Worm (Caenorhabditis elegans): Measurements from ENCODE around the gene str-71.
A peak's percentile ranks its signal among the peaks of the same experiment; 100 is the strongest.

Gene str-71

DNA sequence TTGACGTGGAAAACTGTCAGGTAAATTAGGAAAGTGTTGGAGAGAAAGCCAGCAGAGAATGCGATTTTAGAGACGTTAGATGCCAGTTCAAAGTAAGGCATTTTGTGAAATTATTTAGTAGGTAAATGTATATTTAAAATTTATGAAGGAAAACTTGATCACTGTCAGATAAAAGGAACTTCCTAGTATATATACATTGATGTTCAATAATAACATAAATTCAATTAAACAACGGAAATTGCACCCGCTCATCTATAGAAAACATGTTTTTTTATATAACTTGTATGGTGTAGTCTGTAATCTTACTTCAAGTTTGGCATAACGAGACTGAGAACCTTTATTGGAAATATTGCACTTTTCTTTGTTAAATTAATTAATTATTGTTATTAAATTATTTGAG is at the start of gene str-71:
Gene str-71, minus strand, starts transcription at position 101 of the 400 bp plus-strand sequence.
- no peak for TF ChIP-seq cey-2 (tag; optimal IDR thresholded peaks at IDR 0.05; ENCODE audit: borderline replicate concordance, insufficient read depth)
- no peak for TF ChIP-seq zag-1 (tag; optimal IDR thresholded peaks at IDR 0.05)
- TF ChIP-seq nhr-25 (tag; optimal IDR thresholded peaks at IDR 0.05; ENCODE audit: borderline replicate concordance, insufficient read depth): no peak
- no peak for TF ChIP-seq daf-19 (GFP tag; conservative IDR thresholded peaks at IDR 0.05)
- TF ChIP-seq zip-2 (tag; optimal IDR thresholded peaks at IDR 0.05): no peak
- no peak for TF ChIP-seq mxl-3 (GFP tag; optimal IDR thresholded peaks at IDR 0.05)
- no peak for TF ChIP-seq ceh-28 (tag; optimal IDR thresholded peaks at IDR 0.05)
- peak; percentile 83 for TF ChIP-seq aha-1 (tag)
- no peak for TF ChIP-seq R02D3.7 (tag; optimal IDR thresholded peaks at IDR 0.05)

DNA sequence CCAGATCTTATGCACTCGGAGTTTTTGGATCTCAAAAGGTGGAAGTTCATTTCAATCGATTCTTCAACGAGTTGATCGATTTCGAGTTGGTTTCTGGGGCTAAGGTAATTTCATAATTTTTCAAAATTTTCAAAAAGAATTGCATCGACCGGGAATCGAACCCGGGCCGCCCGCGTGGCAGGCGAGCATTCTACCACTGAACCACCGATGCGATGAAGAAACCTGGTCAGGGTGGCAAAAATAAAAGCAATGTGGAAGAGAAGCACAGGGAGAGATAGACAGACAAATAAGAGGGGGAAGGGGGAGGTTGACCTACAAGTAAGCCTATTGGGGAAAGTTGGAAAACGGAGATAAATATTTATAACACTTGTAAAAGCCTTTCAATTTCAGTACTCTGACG is 46.1 kb upstream of the str-71 start:
- TF ChIP-seq lin-1 (GFP tag; IDR thresholded peaks at IDR 0.05) (peak; percentile 23; the same call in 1 of the 2 replicates), fos-1 (tag; optimal IDR thresholded peaks at IDR 0.05) (no peak), Y5F2A.4 (GFP tag; optimal IDR thresholded peaks at IDR 0.05) (peak; percentile 60), F26F4.8 (GFP tag; conservative IDR thresholded peaks at IDR 0.05) (0 out of 2 replicates have a peak, but pooled peaks have one; percentile 49), nhr-11 (tag; optimal IDR thresholded peaks at IDR 0.05) (no peak), unc-130 (GFP tag; optimal IDR thresholded peaks at IDR 0.05) (peak; percentile 28), unc-39 (tag; optimal IDR thresholded peaks at IDR 0.05) (no peak), ceh-82 (tag; optimal IDR thresholded peaks at IDR 0.05) (no peak), D1046.2 (GFP tag; IDR thresholded peaks at IDR 0.05) (peak; percentile 85; the same call in 1 of the 2 replicates), nhr-42 (GFP tag; IDR thresholded peaks at IDR 0.05) (0 out of 2 replicates have a peak, but pooled peaks have one; percentile 44), mdt-29 (GFP tag; IDR thresholded peaks at IDR 0.05) (no peak), dmd-8 (GFP tag; IDR thresholded peaks at IDR 0.05) (peak; percentile 72), nhr-111 (GFP tag; optimal IDR thresholded peaks at IDR 0.05) (no peak), nhr-28 (tag; optimal IDR thresholded peaks at IDR 0.05) (peak; percentile 16), vab-7 (GFP tag; IDR thresholded peaks at IDR 0.05) (peak; percentile 76), dmd-6 (GFP tag; IDR thresholded peaks at IDR 0.05) (peak; percentile 67), jun-1 (tag; optimal IDR thresholded peaks at IDR 0.05) (no peak), dpl-1 (GFP tag; optimal IDR thresholded peaks at IDR 0.05) (peak; percentile 16), hmg-1.1 (GFP tag; IDR thresholded peaks at IDR 0.05) (peak; percentile 48; the same call in 1 of the 2 replicates), snpc-4 (tag; optimal IDR thresholded peaks at IDR 0.05) (no peak), cey-2 (tag; optimal IDR thresholded peaks at IDR 0.05; ENCODE audit: borderline replicate concordance, insufficient read depth) (no peak), mxl-2 (GFP tag; conservative IDR thresholded peaks at IDR 0.05) (no peak), F37D6.2 (tag; optimal IDR thresholded peaks at IDR 0.05) (no peak), nhr-10 (tag; optimal IDR thresholded peaks at IDR 0.05) (no peak), nhr-77 (tag; optimal IDR thresholded peaks at IDR 0.05) (no peak), daf-19 (GFP tag; conservative IDR thresholded peaks at IDR 0.05) (no peak), ces-1 (GFP tag; optimal IDR thresholded peaks at IDR 0.05) (no peak), ZK337.2 (GFP tag; IDR thresholded peaks at IDR 0.05) (peak; percentile 58; the same call in 1 of the 2 replicates), set-16 (GFP tag; IDR thresholded peaks at IDR 0.05) (peak; percentile 43; the same call in 1 of the 2 replicates), lim-7 (GFP tag; IDR thresholded peaks at IDR 0.05) (peak; percentile 90), skn-1 (tag; optimal IDR thresholded peaks at IDR 0.05) (no peak), aly-2 (tag; optimal IDR thresholded peaks at IDR 0.05) (no peak), aha-1 (tag) (no peak), mes-2 (tag; optimal IDR thresholded peaks at IDR 0.05; ENCODE audit: poor library complexity, severe bottlenecking) (peak; percentile 83), dmd-9 (GFP tag; IDR thresholded peaks at IDR 0.05) (no peak), lin-13 (GFP tag; optimal IDR thresholded peaks at IDR 0.05) (no peak), ama-1 (optimal IDR thresholded peaks at IDR 0.05) (no peak), spr-1 (tag; optimal IDR thresholded peaks at IDR 0.05) (peak; percentile 28), lin-39 (tag; optimal IDR thresholded peaks at IDR 0.05) (no peak), ceh-62 (tag; optimal IDR thresholded peaks at IDR 0.05) (no peak), T26A8.4 (GFP tag; IDR thresholded peaks at IDR 0.05) (peak; percentile 75), dve-1 (tag; optimal IDR thresholded peaks at IDR 0.05; ENCODE audit: insufficient read depth) (no peak), lin-29 (GFP tag; IDR thresholded peaks at IDR 0.05) (no peak), daf-12 (tag; optimal IDR thresholded peaks at IDR 0.05) (no peak)
